Worm (Caenorhabditis elegans): Measurements from ENCODE around the gene sul-3.

Gene sul-3

DNA sequence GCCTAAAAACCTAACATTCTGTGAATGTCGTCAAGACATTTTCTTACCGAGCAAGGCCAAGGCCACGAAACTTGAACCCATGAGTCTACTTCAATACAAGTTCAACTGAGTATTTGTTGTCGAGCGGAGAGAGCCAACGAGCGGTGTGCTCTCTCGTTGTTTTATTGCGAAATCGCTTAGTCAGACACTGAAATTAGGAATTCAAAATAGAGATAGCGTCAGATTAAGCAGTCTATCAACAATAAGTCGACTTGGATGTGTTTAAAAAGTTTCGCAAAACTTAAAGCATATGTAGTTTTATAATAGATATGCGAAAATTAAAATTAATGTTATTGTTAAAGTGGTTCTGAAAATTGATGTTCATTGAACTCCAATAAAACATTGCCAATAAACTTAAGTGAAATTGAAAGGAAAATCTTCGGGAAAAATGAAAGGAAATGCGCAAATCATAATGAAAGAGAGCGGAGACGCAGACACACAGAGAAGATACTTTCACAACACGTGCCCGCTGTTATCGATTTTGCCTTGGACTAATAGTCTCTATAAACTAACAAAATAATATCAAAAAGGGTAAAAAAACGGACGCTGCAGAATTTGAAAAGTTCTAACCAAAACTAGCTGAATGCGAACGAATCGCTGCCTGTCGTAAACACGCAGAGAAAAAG is 40.5 kb downstream of the sul-3 start, which contains the start of gene ZK154.6:
ZK154.6 (minus strand) TSS at position 187 of the 665 bp plus-strand sequence.
- TF ChIP-seq lsy-12 (tag; optimal IDR thresholded peaks at IDR 0.05) (no peak), aly-2 (tag; optimal IDR thresholded peaks at IDR 0.05) (no peak), unc-62 (GFP tag; optimal IDR thresholded peaks at IDR 0.05) (no peak), lin-39 (tag; optimal IDR thresholded peaks at IDR 0.05) (peak; percentile 14), nhr-23 (tag; optimal IDR thresholded peaks at IDR 0.05) (peak; percentile 21), ceh-28 (tag; optimal IDR thresholded peaks at IDR 0.05) (peak; percentile 91), nhr-76 (tag; optimal IDR thresholded peaks at IDR 0.05) (no peak), nfya-1 (tag; optimal IDR thresholded peaks at IDR 0.05; ENCODE audit: insufficient read depth) (peak; percentile 46), pqm-1 (tag; optimal IDR thresholded peaks at IDR 0.05) (no peak), nhr-43 (tag; optimal IDR thresholded peaks at IDR 0.05; ENCODE audit: poor library complexity, severe bottlenecking) (no peak), tbx-2 (tag; optimal IDR thresholded peaks at IDR 0.05) (no peak), pha-4 (tag; optimal IDR thresholded peaks at IDR 0.05) (peak; percentile 18), mdl-1 (tag; optimal IDR thresholded peaks at IDR 0.05) (peak; percentile 60), nhr-25 (tag; optimal IDR thresholded peaks at IDR 0.05) (peak; percentile 55), fos-1 (tag; optimal IDR thresholded peaks at IDR 0.05) (no peak), ceh-16 (tag; optimal IDR thresholded peaks at IDR 0.05) (no peak), egl-5 (tag; optimal IDR thresholded peaks at IDR 0.05) (no peak), daf-12 (tag; optimal IDR thresholded peaks at IDR 0.05) (no peak), mml-1 (tag; optimal IDR thresholded peaks at IDR 0.05) (no peak), elt-1 (tag; optimal IDR thresholded peaks at IDR 0.05) (no peak), unc-39 (tag; optimal IDR thresholded peaks at IDR 0.05) (no peak), ama-1 (optimal IDR thresholded peaks at IDR 0.05) (no peak), ceh-82 (tag; optimal IDR thresholded peaks at IDR 0.05) (no peak), zag-1 (tag; optimal IDR thresholded peaks at IDR 0.05) (no peak)

- TF ChIP-seq ztf-11 (tag; optimal IDR thresholded peaks at IDR 0.05) (no peak), nhr-76 (tag; optimal IDR thresholded peaks at IDR 0.05) (no peak), jun-1 (tag; optimal IDR thresholded peaks at IDR 0.05) (peak; percentile 57), ceh-9 (tag; optimal IDR thresholded peaks at IDR 0.05) (no peak), nhr-237 (tag; optimal IDR thresholded peaks at IDR 0.05) (no peak), nhr-43 (tag; optimal IDR thresholded peaks at IDR 0.05; ENCODE audit: poor library complexity, severe bottlenecking) (no peak), elt-1 (tag; optimal IDR thresholded peaks at IDR 0.05) (no peak), unc-39 (tag; optimal IDR thresholded peaks at IDR 0.05) (no peak), nhr-67 (tag; optimal IDR thresholded peaks at IDR 0.05) (no peak), elt-3 (tag; optimal IDR thresholded peaks at IDR 0.05) (no peak), nhr-23 (tag; optimal IDR thresholded peaks at IDR 0.05) (no peak), pha-4 (tag; optimal IDR thresholded peaks at IDR 0.05) (no peak), mml-1 (tag; optimal IDR thresholded peaks at IDR 0.05) (no peak), egl-27 (tag; optimal IDR thresholded peaks at IDR 0.05) (no peak), lin-15B (tag; optimal IDR thresholded peaks at IDR 0.05) (peak; percentile 3), zag-1 (tag; optimal IDR thresholded peaks at IDR 0.05) (no peak), nhr-28 (tag; optimal IDR thresholded peaks at IDR 0.05) (no peak), ceh-82 (tag; optimal IDR thresholded peaks at IDR 0.05) (no peak), elt-2 (tag; optimal IDR thresholded peaks at IDR 0.05) (no peak), sea-2 (GFP tag; optimal IDR thresholded peaks at IDR 0.05) (no peak), egl-5 (tag; optimal IDR thresholded peaks at IDR 0.05) (no peak), skn-1 (tag; optimal IDR thresholded peaks at IDR 0.05) (no peak), nhr-11 (tag; optimal IDR thresholded peaks at IDR 0.05) (peak; percentile 74), fos-1 (tag; optimal IDR thresholded peaks at IDR 0.05) (peak; percentile 76), snpc-4 (tag; optimal IDR thresholded peaks at IDR 0.05) (peak; percentile 37), lin-39 (tag; optimal IDR thresholded peaks at IDR 0.05) (peak; percentile 38), nfya-1 (tag; optimal IDR thresholded peaks at IDR 0.05; ENCODE audit: insufficient read depth) (peak; percentile 72), eor-1 (tag; optimal IDR thresholded peaks at IDR 0.05) (no peak), ztf-4 (tag; optimal IDR thresholded peaks at IDR 0.05) (no peak), daf-12 (tag; optimal IDR thresholded peaks at IDR 0.05) (no peak), hmg-11 (tag; optimal IDR thresholded peaks at IDR 0.05) (peak; percentile 11), fkh-10 (GFP tag; optimal IDR thresholded peaks at IDR 0.05) (no peak)
Measured at ce11 chrX:7791802-7792201, 42.2 kb downstream of the sul-3 start.

Measured in whole organism, L3 larva.